Fruit fly (Drosophila melanogaster): Measurements from ENCODE around the gene CG14720.

The CG14720 gene

DNA sequence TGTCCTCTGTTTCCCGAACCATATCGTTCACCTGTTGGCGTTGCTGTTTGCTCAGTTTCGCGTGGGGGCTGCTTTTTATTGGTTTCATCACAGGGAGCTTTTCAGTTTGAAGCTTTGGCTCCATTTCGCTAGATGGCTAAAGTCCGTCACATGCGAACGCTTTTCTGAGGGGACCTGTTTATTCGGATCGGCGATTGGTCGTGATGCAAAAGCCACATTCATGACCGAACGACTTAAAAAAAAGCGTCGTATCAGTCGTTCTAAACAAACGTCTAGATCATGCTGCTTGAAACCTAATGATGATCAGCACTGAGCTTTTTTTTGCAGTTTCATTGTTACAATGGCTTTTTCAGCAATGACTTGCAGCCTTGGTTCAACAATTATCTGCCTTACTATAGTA lies 21.6 kb upstream of the CG14720 start, which contains the start of gene CG6908:
Gene CG6908 (minus strand): TSS at position 152 of the 400 bp plus-strand sequence.
- TF ChIP-seq eg (GFP tag; IDR thresholded peaks at IDR 0.05): 0 out of 3 replicates have a peak, but pooled peaks have one; percentile 30
- no peak for TF ChIP-seq CG11762 (GFP tag; optimal IDR thresholded peaks at IDR 0.05; ENCODE audit: insufficient read depth)
- 0 out of 2 replicates have a peak, but pooled peaks have one; percentile 24 for TF ChIP-seq CG15336 (GFP tag; IDR thresholded peaks at IDR 0.05)
- peak; percentile 76 for TF ChIP-seq svp (GFP tag)
- TF ChIP-seq vri (GFP tag; optimal IDR thresholded peaks at IDR 0.05): peak; percentile 45
- TF ChIP-seq CG8319 (GFP tag; optimal IDR thresholded peaks at IDR 0.05): no peak
- TF ChIP-seq CG6276 (GFP tag; optimal IDR thresholded peaks at IDR 0.05): peak; percentile 16

DNA sequence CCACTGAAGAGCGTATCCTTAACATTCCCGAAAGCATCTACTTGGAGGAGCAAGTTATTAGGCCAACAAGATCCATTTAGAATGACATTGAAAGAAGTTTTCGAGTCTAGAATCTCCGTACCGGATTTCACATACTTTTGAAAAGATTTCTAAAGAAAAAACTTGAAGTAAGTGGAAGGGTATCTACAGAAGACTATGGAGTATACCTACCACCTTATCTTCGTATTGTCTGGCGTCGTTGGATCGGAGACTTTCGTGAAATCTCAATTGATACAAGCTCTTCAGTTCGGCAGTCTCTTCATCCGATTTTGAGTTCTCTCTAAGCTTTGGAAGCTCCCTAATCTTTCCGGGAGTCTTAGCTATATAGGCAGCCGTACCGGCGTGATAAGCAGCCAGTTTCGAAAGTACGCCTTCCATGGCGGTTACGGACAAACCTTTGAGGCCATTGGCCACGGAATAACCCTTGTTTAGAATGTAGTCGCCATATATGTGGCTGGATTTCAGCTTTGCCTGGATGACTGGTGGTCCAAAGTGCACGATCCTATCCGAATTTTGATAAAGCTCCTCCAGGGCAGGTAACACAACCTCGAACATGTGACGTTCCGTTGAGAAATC lies 20.5 kb upstream of the CG14720 start:
- no peak for TF ChIP-seq Hr4 (GFP tag; optimal IDR thresholded peaks at IDR 0.05)
- TF ChIP-seq vri (GFP tag; optimal IDR thresholded peaks at IDR 0.05): peak; percentile 24
- peak; percentile 9 for TF ChIP-seq Eip78C (GFP tag)
- TF ChIP-seq pdm3 (GFP tag; optimal IDR thresholded peaks at IDR 0.05): no peak
- no peak for TF ChIP-seq Blimp-1 (GFP tag; optimal IDR thresholded peaks at IDR 0.05)

DNA sequence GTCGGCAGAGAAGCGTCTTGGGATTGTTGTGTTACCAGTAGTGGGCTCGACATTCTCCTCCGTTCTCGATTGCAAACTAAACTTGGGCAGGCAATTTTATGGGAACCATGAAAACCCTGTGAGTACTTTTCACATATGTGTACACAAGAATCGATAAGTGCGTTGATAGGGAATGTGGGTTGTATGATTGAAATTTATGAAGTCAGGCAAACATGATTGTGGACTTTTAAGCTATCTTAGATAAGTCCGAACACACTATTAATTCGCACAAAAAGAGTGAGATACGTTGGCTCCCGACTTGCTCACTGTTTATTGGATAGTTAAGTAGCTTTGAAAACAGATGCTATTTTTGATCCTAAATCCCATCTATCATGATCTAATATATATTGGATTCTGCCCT lies 19.7 kb upstream of the CG14720 start, which contains the start of gene CG18765:
Gene CG18765 (minus strand): TSS at position 53 of the 400 bp plus-strand sequence.
- no peak for TF ChIP-seq acj6 (GFP tag; optimal IDR thresholded peaks at IDR 0.05)
- peak; percentile 10 for TF ChIP-seq fkh (GFP tag; optimal IDR thresholded peaks at IDR 0.05)
- no peak for TF ChIP-seq Hr39 (GFP tag; optimal IDR thresholded peaks at IDR 0.05)
- TF ChIP-seq CG6163 (GFP tag; IDR thresholded peaks at IDR 0.05): no peak
- TF ChIP-seq CG34406 (GFP tag; optimal IDR thresholded peaks at IDR 0.05): no peak
- no peak for TF ChIP-seq CG11902 (GFP tag; optimal IDR thresholded peaks at IDR 0.05)

DNA sequence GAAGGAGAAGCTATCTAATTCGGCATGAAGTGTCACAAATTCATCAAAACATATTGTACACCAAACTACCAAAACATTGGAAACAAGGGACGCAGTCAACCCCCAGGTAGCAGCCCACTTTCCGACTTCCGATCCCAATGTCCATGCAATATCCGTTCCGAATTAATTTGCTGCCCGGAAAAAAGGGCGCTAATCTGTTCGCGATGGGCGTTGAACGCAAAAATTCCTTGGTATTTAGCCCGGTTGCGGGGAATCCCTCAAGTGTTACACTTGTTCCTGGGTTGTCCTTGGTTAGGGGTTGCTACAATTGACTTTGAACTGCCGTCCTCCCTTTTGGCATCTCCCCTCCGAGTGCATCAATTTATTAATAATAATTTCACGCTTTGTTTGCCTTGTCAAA lies 19.0 kb upstream of the CG14720 start:
- TF ChIP-seq Ets21C (GFP tag; optimal IDR thresholded peaks at IDR 0.05) (no peak), CG16779 (tag; optimal IDR thresholded peaks at IDR 0.05) (no peak), fkh (GFP tag; optimal IDR thresholded peaks at IDR 0.05) (no peak), fd59A (GFP tag; optimal IDR thresholded peaks at IDR 0.05) (no peak), CG34406 (GFP tag; optimal IDR thresholded peaks at IDR 0.05) (no peak), vri (GFP tag; optimal IDR thresholded peaks at IDR 0.05) (no peak), CG7368 (GFP tag; optimal IDR thresholded peaks at IDR 0.05) (no peak), dsx (GFP tag; optimal IDR thresholded peaks at IDR 0.05; ENCODE audit: poor library complexity, severe bottlenecking) (no peak), salr (GFP tag; optimal IDR thresholded peaks at IDR 0.05) (no peak)

DNA sequence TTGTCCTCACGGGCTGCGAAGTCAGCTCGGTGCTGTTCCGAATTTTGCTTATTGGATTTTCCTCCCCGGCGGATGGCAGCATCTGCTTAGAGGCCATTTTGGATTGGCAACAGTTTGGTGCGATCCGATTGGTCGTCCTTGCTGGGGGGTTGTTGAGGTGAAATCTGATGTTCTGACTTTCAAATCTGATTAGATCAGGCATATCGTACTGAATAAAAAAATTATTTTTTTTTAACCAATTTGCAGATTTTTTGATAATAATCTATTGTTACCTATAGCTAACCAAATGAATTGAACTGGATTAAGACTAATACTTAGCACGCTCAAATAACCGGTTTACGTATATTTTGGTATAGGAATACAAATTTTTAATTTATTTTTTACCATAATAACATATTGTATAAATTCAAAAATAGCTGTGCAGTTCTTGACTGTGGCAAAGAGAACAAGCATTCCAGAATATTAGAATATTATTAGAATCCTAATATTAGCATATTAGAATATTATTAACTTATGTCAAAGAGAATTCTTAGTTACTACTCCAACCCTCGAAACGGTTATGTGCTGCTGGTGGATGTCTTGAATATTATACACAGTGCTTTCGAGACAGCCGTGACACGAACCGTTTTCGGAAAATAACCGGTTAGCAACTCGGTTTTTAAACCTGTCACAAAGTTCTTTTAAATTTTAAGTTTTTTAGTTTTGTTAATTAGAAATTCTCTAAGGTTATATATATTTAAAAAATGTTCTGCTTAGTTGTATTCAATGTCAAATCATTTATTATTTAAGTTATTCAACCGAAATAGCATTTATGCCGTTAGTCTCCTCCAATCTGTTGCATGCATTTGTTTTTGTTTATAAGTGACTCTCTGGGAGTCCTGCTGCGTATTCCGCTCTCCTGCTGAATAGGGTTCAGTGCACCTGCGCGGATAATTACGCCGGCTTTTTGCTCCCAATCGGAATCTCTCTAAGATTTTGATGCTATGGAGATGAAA lies 16.9 kb upstream of the CG14720 start, which contains the start of gene Fer3:
Gene Fer3 (minus strand): TSS at position 1 of the 995 bp plus-strand sequence.
- peak; percentile 75 for TF ChIP-seq CG10669 (GFP tag; optimal IDR thresholded peaks at IDR 0.05)
- TF ChIP-seq Eip78C (GFP tag): peak; percentile 77
- TF ChIP-seq CG3032 (tag; optimal IDR thresholded peaks at IDR 0.05): no peak
- TF ChIP-seq CG11294 (GFP tag; IDR thresholded peaks at IDR 0.05): 0 out of 2 replicates have a peak, but pooled peaks have one; percentile 5

DNA sequence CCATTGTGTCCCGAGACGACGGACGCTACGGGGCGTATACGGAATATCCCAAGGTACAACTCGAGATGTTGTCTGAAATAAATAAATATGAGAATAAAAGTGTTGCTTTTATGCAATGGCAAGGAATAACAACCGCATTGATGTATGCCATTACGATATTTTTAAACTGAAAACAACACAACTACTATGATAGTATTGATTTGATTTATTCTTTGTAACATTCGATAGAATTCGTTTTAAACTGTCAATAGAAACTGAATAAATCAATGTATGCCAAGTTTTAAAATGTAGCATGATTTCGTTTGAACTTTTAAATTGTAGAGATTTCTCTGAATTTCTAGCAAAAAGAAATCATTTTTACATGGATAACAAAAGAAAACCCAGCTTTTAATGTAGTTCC lies 15.3 kb upstream of the CG14720 start, which contains the start of gene CG14717:
Gene CG14717 (plus strand): TSS at position 301 of the 400 bp plus-strand sequence.
- TF ChIP-seq Ets96B (tag; optimal IDR thresholded peaks at IDR 0.05) (no peak), CG6792 (GFP tag; optimal IDR thresholded peaks at IDR 0.05) (no peak), CG8632 (GFP tag; optimal IDR thresholded peaks at IDR 0.05) (no peak), CG11762 (GFP tag; optimal IDR thresholded peaks at IDR 0.05; ENCODE audit: insufficient read depth) (no peak), Eip78C (GFP tag) (no peak)
